Fruit fly (Drosophila melanogaster) whole organism, embryonic: ENCODE data around the gene Ran-like.

Source experiments
- Blimp-1 ChIP-seq: fragments of 200-800 bp; sonication (Bioruptor generic); optimal IDR thresholded peaks from 3 replicates; lab custom pipeline; 2018; ENCODE audit warnings: missing biosample characterization, missing genetic modification characterization, mild to moderate bottlenecking, moderate library complexity, missing genetic modification reagents
- CG10209 ChIP-seq: fragments of 200-800 bp; sonication (Bioruptor generic); optimal IDR thresholded peaks from 3 replicates; lab custom pipeline; 2017; ENCODE audit warnings: missing biosample characterization, mild to moderate bottlenecking, missing genetic modification characterization, missing genetic modification reagents
- CG10979 ChIP-seq: fragments of 200-800 bp; sonication (Bioruptor generic); optimal IDR thresholded peaks from 2 replicates; lab custom pipeline; 2018; ENCODE audit warnings: missing biosample characterization, mild to moderate bottlenecking, missing genetic modification characterization, moderate library complexity
- CG12769 ChIP-seq: fragments of 200-800 bp; sonication (Bioruptor generic); optimal IDR thresholded peaks from 2 replicates; lab custom pipeline; 2019; ENCODE audit warnings: missing biosample characterization, mild to moderate bottlenecking, missing genetic modification characterization, moderate library complexity
- CG14710 ChIP-seq: fragments of 200-800 bp; sonication (Bioruptor generic); optimal IDR thresholded peaks from 3 replicates; lab custom pipeline; 2019; ENCODE audit warnings: missing biosample characterization, mild to moderate bottlenecking, missing genetic modification characterization, moderate library complexity
- CG15073 ChIP-seq: fragments of 200-800 bp; sonication (Bioruptor generic); optimal IDR thresholded peaks from 2 replicates; lab custom pipeline; 2016; ENCODE audit warnings: missing biosample characterization, missing genetic modification characterization
- CG15479 ChIP-seq: fragments of 200-800 bp; sonication (Bioruptor generic); optimal IDR thresholded peaks from 3 replicates; lab custom pipeline; 2019; ENCODE audit warnings: missing biosample characterization, mild to moderate bottlenecking, missing genetic modification characterization, moderate library complexity
- CG15514 ChIP-seq: fragments of 200-800 bp; sonication (Bioruptor generic); optimal IDR thresholded peaks from 3 replicates; lab custom pipeline; 2017; ENCODE audit warnings: missing biosample characterization, missing genetic modification characterization, mild to moderate bottlenecking, moderate library complexity, missing genetic modification reagents
- CG17328 ChIP-seq: fragments of 200-800 bp; sonication (Bioruptor generic); IDR thresholded peaks from 2 replicates; pipeline ENCODE4 v1.3.6; 2022; ENCODE audit warnings: missing biosample characterization, missing genetic modification characterization
- CG17359 ChIP-seq: fragments of 200-800 bp; sonication (Bioruptor generic); optimal IDR thresholded peaks from 3 replicates; lab custom pipeline; 2018; ENCODE audit warnings: missing biosample characterization, mild to moderate bottlenecking, missing genetic modification characterization, moderate library complexity
- CG17385 ChIP-seq: fragments of 200-800 bp; sonication (Bioruptor generic); optimal IDR thresholded peaks from 3 replicates; lab custom pipeline; 2018; ENCODE audit warnings: missing biosample characterization, mild to moderate bottlenecking, missing genetic modification characterization
- CG18011 ChIP-seq: fragments of 200-800 bp; sonication (Bioruptor generic); optimal IDR thresholded peaks from 2 replicates; lab custom pipeline; 2017; ENCODE audit warnings: missing biosample characterization, missing genetic modification characterization, mild to moderate bottlenecking, moderate library complexity, missing genotype
- CG2712 ChIP-seq: fragments of 200-800 bp; optimal IDR thresholded peaks from 3 replicates; lab custom pipeline; 2019; ENCODE audit warnings: missing biosample characterization, mild to moderate bottlenecking, missing genetic modification characterization, moderate library complexity
- CG3163 ChIP-seq: fragments of 200-800 bp; sonication (Bioruptor generic); optimal IDR thresholded peaks from 3 replicates; lab custom pipeline; 2016; ENCODE audit warnings: missing biosample characterization, missing genetic modification characterization
- CG32532 ChIP-seq: fragments of 200-800 bp; sonication (Bioruptor generic); IDR thresholded peaks from 2 replicates; pipeline ENCODE4 v1.3.6; 2022; ENCODE audit warnings: missing biosample characterization, missing genetic modification characterization
- CG34376 ChIP-seq: fragments of 200-800 bp; sonication (Bioruptor generic); optimal IDR thresholded peaks from 2 replicates; lab custom pipeline; 2018; ENCODE audit warnings: missing biosample characterization, mild to moderate bottlenecking, missing genetic modification characterization
- CG7786 ChIP-seq: fragments of 200-800 bp; sonication (Bioruptor generic); optimal IDR thresholded peaks from 2 replicates; lab custom pipeline; 2016; ENCODE audit warnings: missing biosample characterization, missing genetic modification characterization
- Dfd ChIP-seq, 2 experiments: fragments of >200 bp; optimal IDR thresholded peaks; 2 replicates each; lab custom pipeline; 2017; ENCODE audit warnings: missing biosample characterization in 2 of 2, missing genetic modification characterization in 2 of 2
- Jarid2 ChIP-seq: fragments of 200-800 bp; sonication (Bioruptor generic); optimal IDR thresholded peaks from 3 replicates; lab custom pipeline; 2017; ENCODE audit warnings: mild to moderate bottlenecking, missing biosample characterization, missing genetic modification reagents, missing genetic modification characterization
- Med ChIP-seq: fragments of 200-800 bp; sonication (Bioruptor generic); peaks from one replicate; lab custom pipeline; 2016; ENCODE audit warnings: missing biosample characterization, missing genetic modification characterization, mild to moderate bottlenecking, inconsistent platforms, moderate library complexity
- Sin3A ChIP-seq: fragments of >200 bp; optimal IDR thresholded peaks from 2 replicates; lab custom pipeline; 2018
- Trl ChIP-seq, 3 experiments: fragments of >200 bp in 2 of 3; fragments of 200-800 bp in 1 of 3; sonication (Bioruptor generic) in 1 of 3; optimal IDR thresholded peaks; 2 replicates in 1 of 3; 3 replicates in 2 of 3; lab custom pipeline; 2016 to 2017; ENCODE audit warnings: missing biosample characterization in 1 of 3, missing genetic modification characterization in 1 of 3
- YL-1 ChIP-seq: fragments of 200-800 bp; sonication (Bioruptor generic); optimal IDR thresholded peaks from 3 replicates; lab custom pipeline; 2017; ENCODE audit warnings: missing biosample characterization, mild to moderate bottlenecking, missing genetic modification characterization
- abd-A ChIP-seq: fragments of 200-800 bp; sonication (Bioruptor generic); optimal IDR thresholded peaks from 3 replicates; lab custom pipeline; 2019; ENCODE audit warnings: missing biosample characterization, mild to moderate bottlenecking, missing genetic modification characterization, moderate library complexity
- ac ChIP-seq: fragments of 200-800 bp; sonication (Bioruptor generic); optimal IDR thresholded peaks from 3 replicates; lab custom pipeline; 2017; ENCODE audit warnings: missing biosample characterization, mild to moderate bottlenecking, missing genetic modification characterization
- az2 ChIP-seq: fragments of 200-800 bp; sonication (Bioruptor generic); optimal IDR thresholded peaks from 3 replicates; lab custom pipeline; 2016; ENCODE audit warnings: missing biosample characterization, missing genetic modification characterization
- chinmo ChIP-seq: fragments of 200-800 bp; sonication (Bioruptor generic); IDR thresholded peaks from 4 replicates; pipeline ENCODE4 v1.3.6; 2022; ENCODE audit warnings: missing biosample characterization, missing genetic modification characterization; ENCODE audit not compliant: partially characterized antibody
- ci ChIP-seq: fragments of 200-800 bp; sonication (Bioruptor generic); IDR thresholded peaks from 3 replicates; pipeline ENCODE4 v1.3.6; 2022; ENCODE audit warnings: missing biosample characterization, missing genetic modification characterization
- corto ChIP-seq: fragments of 200-800 bp; sonication (Bioruptor generic); optimal IDR thresholded peaks from 2 replicates; lab custom pipeline; 2016; ENCODE audit warnings: missing biosample characterization, mild to moderate bottlenecking, missing genetic modification characterization, moderate library complexity
- crp ChIP-seq, 2 experiments: fragments of 200-800 bp; sonication (Bioruptor generic); optimal IDR thresholded peaks; 2 replicates in 1 of 2; 3 replicates in 1 of 2; lab custom pipeline; 2017; ENCODE audit warnings: missing biosample characterization in 2 of 2, missing genetic modification characterization in 2 of 2, mild to moderate bottlenecking in 1 of 2, moderate library complexity in 1 of 2
- grn ChIP-seq: fragments of 200-800 bp; sonication (Bioruptor generic); optimal IDR thresholded peaks from 3 replicates; lab custom pipeline; 2017; ENCODE audit warnings: missing biosample characterization, missing genetic modification characterization
- jigr1 ChIP-seq: fragments of 200-800 bp; sonication (Bioruptor generic); IDR thresholded peaks from 3 replicates; pipeline ENCODE4 v1.3.6; 2022; ENCODE audit warnings: missing biosample characterization, missing genetic modification characterization
- lbe ChIP-seq: fragments of 200-800 bp; sonication (Bioruptor generic); optimal IDR thresholded peaks from 2 replicates; lab custom pipeline; 2016; ENCODE audit warnings: missing biosample characterization, mild to moderate bottlenecking, missing genetic modification characterization
- nom ChIP-seq: fragments of 200-800 bp; sonication (Bioruptor generic); optimal IDR thresholded peaks from 2 replicates; lab custom pipeline; 2017; ENCODE audit warnings: missing biosample characterization, missing genetic modification characterization, mild to moderate bottlenecking, moderate library complexity, missing genetic modification reagents
- sens ChIP-seq: fragments of 200-800 bp; sonication (Bioruptor generic); peaks from one replicate; lab custom pipeline; 2016; ENCODE audit warnings: missing biosample characterization, missing genetic modification characterization
- seq ChIP-seq: fragments of 200-800 bp; sonication (Bioruptor generic); IDR thresholded peaks from 2 replicates; pipeline ENCODE4 v1.3.6; 2022; ENCODE audit warnings: missing biosample characterization, missing genetic modification characterization
- slou ChIP-seq: fragments of 200-800 bp; sonication (Bioruptor generic); optimal IDR thresholded peaks from 3 replicates; lab custom pipeline; 2016; ENCODE audit warnings: missing biosample characterization, missing genetic modification characterization
- so ChIP-seq: fragments of 200-800 bp; sonication (Bioruptor generic); IDR thresholded peaks from 3 replicates; pipeline ENCODE4 v1.3.6; 2022; ENCODE audit warnings: missing biosample characterization, missing genetic modification characterization
- tll ChIP-seq, 2 experiments: fragments of 200-800 bp in 1 of 2; fragments of >200 bp in 1 of 2; sonication (Bioruptor generic) in 1 of 2; optimal IDR thresholded peaks; 2 replicates each; lab custom pipeline; 2017 to 2019; ENCODE audit warnings: missing biosample characterization in 2 of 2, missing genetic modification characterization in 2 of 2, mild to moderate bottlenecking in 1 of 2, moderate library complexity in 1 of 2
- vvl ChIP-seq: fragments of 200-800 bp; sonication (Bioruptor generic); IDR thresholded peaks from 2 replicates; pipeline ENCODE4 v1.3.6; 2022; ENCODE audit warnings: missing biosample characterization, missing genetic modification characterization
- wdn ChIP-seq: fragments of 200-800 bp; sonication (Bioruptor generic); IDR thresholded peaks from 2 replicates; pipeline ENCODE4 v1.3.6; 2022; ENCODE audit warnings: missing biosample characterization, missing genetic modification characterization

Gene Ran-like

dm6 chr3L:15511688-15512250, 26.6 kb upstream of the Ran-like start:
- peak; percentile 50 for TF ChIP-seq corto (GFP tag; lab: Kevin White, UChicago)
- TF ChIP-seq Trl (optimal IDR thresholded peaks at IDR 0.05; lab: Kevin White, UChicago), result peak; percentile 10 to 68
- TF ChIP-seq Trl (GFP tag; optimal IDR thresholded peaks at IDR 0.05; lab: Kevin White, UChicago), result no peak
- TF ChIP-seq CG15479, result peak; percentile 32
- TF ChIP-seq CG2712 (tag; lab: Kevin White, UChicago), result peak; percentile 13
- TF ChIP-seq tll (GFP tag; optimal IDR thresholded peaks at IDR 0.05; lab: Kevin White, UChicago), result peak in 1 of 2 experiments; percentile 61
- TF ChIP-seq lbe, result peak; percentile 14
- peak; percentile 47 for TF ChIP-seq Blimp-1 (GFP tag; lab: Kevin White, UChicago)
- no peak for TF ChIP-seq abd-A (tag; lab: Kevin White, UChicago)
- no peak for TF ChIP-seq az2 (GFP tag; lab: Kevin White, UChicago)
- TF ChIP-seq ac (GFP tag; lab: Kevin White, UChicago), result peak; percentile 58
- TF ChIP-seq CG15073 (GFP tag; lab: Kevin White, UChicago), result no peak
- peak; percentile 26 for TF ChIP-seq CG14710 (tag; lab: Kevin White, UChicago)
- TF ChIP-seq CG15514 (GFP tag; lab: Kevin White, UChicago), result peak; percentile 60
- peak; percentile 64 for TF ChIP-seq nom (GFP tag; lab: Kevin White, UChicago)
- no peak for TF ChIP-seq CG17328
- no peak for TF ChIP-seq seq (GFP tag; lab: Robert Waterston, UW)
- TF ChIP-seq chinmo (GFP tag; lab: Robert Waterston, UW), result 0 out of 4 replicates have a peak, but pooled peaks have one; percentile 48
- peak in 1 of 2 experiments; percentile 75 for TF ChIP-seq crp (GFP tag; optimal IDR thresholded peaks at IDR 0.05; lab: Kevin White, UChicago)
- peak; percentile 81 for TF ChIP-seq CG17385 (GFP tag; lab: Kevin White, UChicago)

dm6 chr3L:15510787-15511186, 25.6 kb upstream of the Ran-like start, which contains the start of gene MsrA:
MsrA (plus strand) TSS chr3L:15511052.
- peak; percentile 59 for TF ChIP-seq CG3163 (GFP tag; lab: Kevin White, UChicago)
- TF ChIP-seq Trl (optimal IDR thresholded peaks at IDR 0.05; lab: Kevin White, UChicago), result peak; percentile 72 to 74
- no peak for TF ChIP-seq Trl (GFP tag; optimal IDR thresholded peaks at IDR 0.05; lab: Kevin White, UChicago)
- TF ChIP-seq ci (GFP tag; lab: Robert Waterston, UW), result 0 out of 3 replicates have a peak, but pooled peaks have one; percentile 29
- TF ChIP-seq Sin3A, result no peak
- peak; percentile 16 for TF ChIP-seq CG17385 (GFP tag; lab: Kevin White, UChicago)
- TF ChIP-seq CG7786 (GFP tag; lab: Kevin White, UChicago), result no peak
- no peak for TF ChIP-seq CG10209 (GFP tag; lab: Kevin White, UChicago)
- no peak for TF ChIP-seq Dfd (GFP tag; optimal IDR thresholded peaks at IDR 0.05; lab: Kevin White, UChicago)
- peak; percentile 59 for TF ChIP-seq Jarid2 (GFP tag; lab: Kevin White, UChicago)
- TF ChIP-seq so (GFP tag; lab: Robert Waterston, UW), result no peak
- no peak for TF ChIP-seq CG17359
- peak; percentile 63 for TF ChIP-seq sens (GFP tag; lab: Kevin White, UChicago)
- no peak for TF ChIP-seq wdn
- no peak for TF ChIP-seq slou
- peak; percentile 44 for TF ChIP-seq Med (GFP tag; lab: Kevin White, UChicago)
- peak; percentile 35; the same call in 1 of the 2 replicates for TF ChIP-seq CG32532 (GFP tag; lab: Robert Waterston, UW)
- TF ChIP-seq vvl (GFP tag; lab: Robert Waterston, UW), result no peak
- peak; percentile 35 for TF ChIP-seq CG12769
- TF ChIP-seq grn (GFP tag; lab: Kevin White, UChicago), result peak; percentile 45
- TF ChIP-seq CG10979, result no peak
- TF ChIP-seq CG34376 (GFP tag; lab: Kevin White, UChicago), result peak; percentile 28
- no peak for TF ChIP-seq CG18011 (GFP tag; lab: Kevin White, UChicago)
- no peak for TF ChIP-seq jigr1 (GFP tag; lab: Robert Waterston, UW)
- TF ChIP-seq chinmo (GFP tag; lab: Robert Waterston, UW), result 0 out of 4 replicates have a peak, but pooled peaks have one; percentile 15
- peak; percentile 58 for TF ChIP-seq nom (GFP tag; lab: Kevin White, UChicago)
- no peak for TF ChIP-seq YL-1 (GFP tag; lab: Kevin White, UChicago)
